Fruit fly (Drosophila melanogaster): ENCODE data around the gene CG10237.

The CG10237 gene

DNA sequence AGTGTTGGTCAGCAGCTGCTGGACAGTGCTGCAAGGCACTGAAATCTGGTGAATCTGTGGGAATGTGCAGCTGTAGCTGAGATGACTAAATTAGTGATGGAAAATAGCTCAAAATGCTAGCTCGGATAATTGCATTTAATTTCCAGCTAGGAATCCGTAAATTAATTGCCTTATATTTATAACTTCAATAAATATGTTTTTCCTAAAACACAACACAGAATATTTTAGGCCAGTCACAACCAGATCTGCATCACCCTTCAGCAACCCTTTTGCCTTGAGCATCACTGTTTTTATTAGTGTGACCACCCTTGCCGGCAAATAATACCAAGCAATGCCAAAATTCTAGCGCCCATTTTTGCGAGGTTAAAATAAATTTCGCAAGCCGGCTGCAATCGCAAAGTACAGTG, 2.2 kb upstream of the CG10237 start, which contains the start of gene Hs2st (continued):
- peak; percentile 57 for TF ChIP-seq CG17912 (GFP tag; optimal IDR thresholded peaks at IDR 0.05)
- peak; percentile 84 for TF ChIP-seq emc (GFP tag; optimal IDR thresholded peaks at IDR 0.05)
- no peak for TF ChIP-seq HLHmδ (GFP tag; optimal IDR thresholded peaks at IDR 0.05)
- TF ChIP-seq kni (GFP tag; optimal IDR thresholded peaks at IDR 0.05): peak; percentile 76
- TF ChIP-seq chinmo (GFP tag; IDR thresholded peaks at IDR 0.05; ENCODE audit: partially characterized antibody): peak; percentile 79; the same call in 3 of the 4 replicates
- TF ChIP-seq crc (GFP tag; optimal IDR thresholded peaks at IDR 0.05): peak; percentile 85
- TF ChIP-seq lmd (GFP tag; IDR thresholded peaks at IDR 0.05): peak; percentile 96
- TF ChIP-seq Nf-YA (GFP tag; IDR thresholded peaks at IDR 0.05): peak; percentile 65; the same call in 1 of the 2 replicates
- peak; percentile 92 for TF ChIP-seq bcd (GFP tag; optimal IDR thresholded peaks at IDR 0.05)
- peak; percentile 65 for TF ChIP-seq oc (tag; optimal IDR thresholded peaks at IDR 0.05)
- TF ChIP-seq tx (GFP tag; optimal IDR thresholded peaks at IDR 0.05): peak; percentile 96
- peak; percentile 89 for TF ChIP-seq danr (GFP tag; IDR thresholded peaks at IDR 0.05)
- TF ChIP-seq CG4820 (GFP tag; optimal IDR thresholded peaks at IDR 0.05): peak; percentile 93
- TF ChIP-seq CG1602 (GFP tag; optimal IDR thresholded peaks at IDR 0.05): peak; percentile 95
- TF ChIP-seq CG7271 (tag; optimal IDR thresholded peaks at IDR 0.05): peak; percentile 51
- TF ChIP-seq Lim3 (GFP tag; IDR thresholded peaks at IDR 0.05): peak; percentile 77
- peak; percentile 89 for TF ChIP-seq CG1792 (GFP tag; optimal IDR thresholded peaks at IDR 0.05)
- peak; percentile 80 for TF ChIP-seq aop (GFP tag; IDR thresholded peaks at IDR 0.05)
- peak; percentile 79 for TF ChIP-seq Ravus (GFP tag; IDR thresholded peaks at IDR 0.05)
- TF ChIP-seq ken (GFP tag; IDR thresholded peaks at IDR 0.05): peak; percentile 95
- TF ChIP-seq Ets65A (GFP tag): peak; percentile 100
- peak; percentile 86 for TF ChIP-seq CG33557 (GFP tag; optimal IDR thresholded peaks at IDR 0.05)
- peak in 1 of 3 experiments; percentile 88 for TF ChIP-seq lola (GFP tag; optimal IDR thresholded peaks at IDR 0.05)
- TF ChIP-seq Hand (GFP tag; optimal IDR thresholded peaks at IDR 0.05): peak; percentile 41
- peak; percentile 80 for TF ChIP-seq CG15073 (GFP tag; optimal IDR thresholded peaks at IDR 0.05)
- TF ChIP-seq CG2199 (GFP tag; IDR thresholded peaks at IDR 0.05): peak; percentile 79; the same call in 1 of the 3 replicates
- peak; percentile 98 for TF ChIP-seq mam (GFP tag; optimal IDR thresholded peaks at IDR 0.05)
- TF ChIP-seq run (tag; optimal IDR thresholded peaks at IDR 0.05): peak; percentile 19
- peak; percentile 91 for TF ChIP-seq NC2β (GFP tag; optimal IDR thresholded peaks at IDR 0.05)
- peak; percentile 93 to 97 for TF ChIP-seq Pdp1 (GFP tag; optimal IDR thresholded peaks at IDR 0.05)
- peak; percentile 78 for TF ChIP-seq CG30020 (tag; optimal IDR thresholded peaks at IDR 0.05)
- TF ChIP-seq corto (GFP tag; optimal IDR thresholded peaks at IDR 0.05): peak; percentile 63
- peak; percentile 95 for TF ChIP-seq CG12155 (GFP tag; optimal IDR thresholded peaks at IDR 0.05)
- TF ChIP-seq CG13775 (GFP tag; optimal IDR thresholded peaks at IDR 0.05): peak; percentile 96
- peak; percentile 89 for TF ChIP-seq repo (GFP tag; optimal IDR thresholded peaks at IDR 0.05)
- peak; percentile 89 for TF ChIP-seq CG4328 (GFP tag; optimal IDR thresholded peaks at IDR 0.05)
- TF ChIP-seq CG1233 (GFP tag; optimal IDR thresholded peaks at IDR 0.05): peak; percentile 83
- TF ChIP-seq yki (optimal IDR thresholded peaks at IDR 0.05): no peak
- peak; percentile 79 for TF ChIP-seq E2f2 (GFP tag; IDR thresholded peaks at IDR 0.05)
- no peak for TF ChIP-seq br (optimal IDR thresholded peaks at IDR 0.05)
- peak; percentile 91; the same call in 1 of the 2 replicates for TF ChIP-seq rib (GFP tag; IDR thresholded peaks at IDR 0.05)
- 0 out of 2 replicates have a peak, but pooled peaks have one; percentile 44 for TF ChIP-seq unc-4 (GFP tag; IDR thresholded peaks at IDR 0.05; ENCODE audit: partially characterized antibody)
- peak; percentile 85 for TF ChIP-seq CG17359 (tag; optimal IDR thresholded peaks at IDR 0.05)
- peak; percentile 96 for TF ChIP-seq CG12769 (tag; optimal IDR thresholded peaks at IDR 0.05)
- no peak for TF ChIP-seq gcm (GFP tag; optimal IDR thresholded peaks at IDR 0.05)
- TF ChIP-seq inv (GFP tag; IDR thresholded peaks at IDR 0.05; ENCODE audit: partially characterized antibody): peak; percentile 29; the same call in 1 of the 2 replicates
- peak; percentile 83; the same call in 2 of the 3 replicates for TF ChIP-seq C15 (GFP tag; IDR thresholded peaks at IDR 0.05)
- peak; percentile 79 for TF ChIP-seq BtbVII (GFP tag; optimal IDR thresholded peaks at IDR 0.05)
- TF ChIP-seq trem (tag; optimal IDR thresholded peaks at IDR 0.05): peak; percentile 83
- TF ChIP-seq CG31365 (tag; optimal IDR thresholded peaks at IDR 0.05): peak; percentile 66
- TF ChIP-seq ase (GFP tag; IDR thresholded peaks at IDR 0.05): peak; percentile 87; the same call in 2 of the 3 replicates
